Fruit fly (Drosophila melanogaster): Measurements from ENCODE around the gene CG13995.

dm6 chr2L:6022793-6023192, 31.3 kb upstream of the CG13995 start:
- 0 out of 3 replicates have a peak, but pooled peaks have one; percentile 20 for TF ChIP-seq CG4496 (GFP tag; IDR thresholded peaks at IDR 0.05)
- peak; percentile 77 for TF ChIP-seq CG14655 (GFP tag; optimal IDR thresholded peaks at IDR 0.05)
- TF ChIP-seq Snoo (tag; optimal IDR thresholded peaks at IDR 0.05): peak; percentile 59
- peak; percentile 57 for TF ChIP-seq CG15710 (tag; optimal IDR thresholded peaks at IDR 0.05)
- TF ChIP-seq CG34367 (tag; optimal IDR thresholded peaks at IDR 0.05): peak; percentile 40
- TF ChIP-seq EcR (GFP tag; optimal IDR thresholded peaks at IDR 0.05): no peak
